Fruit fly (Drosophila melanogaster) whole organism, embryonic: ENCODE results near the gene fz.

Experiments used
- Atf-2 ChIP-seq: fragments of 200-800 bp; sonication (Bioruptor generic); optimal IDR thresholded peaks from 2 replicates; lab custom pipeline; 2016; ENCODE audit warnings: missing biosample characterization, missing genetic modification characterization
- Bteb2 ChIP-seq: fragments of 200-800 bp; sonication (Bioruptor generic); optimal IDR thresholded peaks from 2 replicates; lab custom pipeline; 2016; ENCODE audit warnings: missing biosample characterization, missing genetic modification characterization
- CG10267 ChIP-seq: fragments of 200-800 bp; sonication (Bioruptor generic); optimal IDR thresholded peaks from 2 replicates; lab custom pipeline; 2018; ENCODE audit warnings: missing biosample characterization, mild to moderate bottlenecking, missing genetic modification characterization, moderate library complexity
- CG10366 ChIP-seq: fragments of 200-800 bp; sonication (Bioruptor generic); IDR thresholded peaks from 2 replicates; pipeline ENCODE4 v1.3.6; 2022; ENCODE audit warnings: missing biosample characterization, missing genetic modification characterization
- CG11085 ChIP-seq: fragments of 200-800 bp; sonication (Bioruptor generic); IDR thresholded peaks from 2 replicates; pipeline ENCODE4 v1.3.6; 2022; ENCODE audit warnings: missing biosample characterization, missing genetic modification characterization
- CG12299 ChIP-seq: fragments of 200-800 bp; sonication (Bioruptor generic); optimal IDR thresholded peaks from 2 replicates; lab custom pipeline; 2018; ENCODE audit warnings: missing biosample characterization, mild to moderate bottlenecking, missing genetic modification characterization
- CG13123 ChIP-seq: fragments of 200-800 bp; sonication (Bioruptor generic); optimal IDR thresholded peaks from 2 replicates; lab custom pipeline; 2016; ENCODE audit warnings: missing biosample characterization, missing genetic modification characterization
- CG14667 ChIP-seq: fragments of 200-800 bp; sonication (Bioruptor generic); IDR thresholded peaks from 2 replicates; pipeline ENCODE4 v1.3.6; 2022; ENCODE audit warnings: missing biosample characterization, missing genetic modification characterization
- CG31388 ChIP-seq: fragments of 200-800 bp; sonication (Bioruptor generic); optimal IDR thresholded peaks from 2 replicates; lab custom pipeline; 2016; ENCODE audit warnings: missing biosample characterization, missing genetic modification characterization
- CG33213 ChIP-seq: fragments of 200-800 bp; sonication (Bioruptor generic); optimal IDR thresholded peaks from 3 replicates; lab custom pipeline; 2016; ENCODE audit warnings: missing biosample characterization, missing genetic modification characterization
- CG34422 ChIP-seq: fragments of 200-800 bp; sonication (Bioruptor generic); IDR thresholded peaks from 3 replicates; pipeline ENCODE4 v1.3.6; 2022; ENCODE audit warnings: missing biosample characterization, missing genetic modification characterization
- CG4328 ChIP-seq: fragments of 200-800 bp; sonication (Bioruptor generic); optimal IDR thresholded peaks from 3 replicates; lab custom pipeline; 2017; ENCODE audit warnings: missing biosample characterization, missing genetic modification reagents, missing genetic modification characterization
- CG6683 ChIP-seq: fragments of 200-800 bp; sonication (Bioruptor generic); optimal IDR thresholded peaks from 2 replicates; lab custom pipeline; 2017; ENCODE audit warnings: missing biosample characterization, mild to moderate bottlenecking, missing genetic modification characterization, missing genetic modification reagents
- CG8359 ChIP-seq: fragments of 200-800 bp; sonication (Bioruptor generic); optimal IDR thresholded peaks from 2 replicates; lab custom pipeline; 2017; ENCODE audit warnings: missing biosample characterization, mild to moderate bottlenecking, missing genetic modification characterization, borderline replicate concordance
- CrebB ChIP-seq: fragments of 200-800 bp; sonication (Bioruptor generic); optimal IDR thresholded peaks from 3 replicates; lab custom pipeline; 2018; ENCODE audit warnings: missing biosample characterization, mild to moderate bottlenecking, missing genetic modification characterization
- Dek ChIP-seq: fragments of 200-800 bp; sonication (Bioruptor generic); optimal IDR thresholded peaks from 3 replicates; lab custom pipeline; 2019; ENCODE audit warnings: missing biosample characterization, mild to moderate bottlenecking, missing genetic modification characterization, moderate library complexity
- Doc3 ChIP-seq: fragments of 200-800 bp; sonication (Bioruptor generic); IDR thresholded peaks from 3 replicates; pipeline ENCODE4 v1.3.6; 2022; ENCODE audit warnings: missing biosample characterization, missing genetic modification characterization; ENCODE audit not compliant: partially characterized antibody
- Dp ChIP-seq: fragments of 200-800 bp; sonication (Bioruptor generic); optimal IDR thresholded peaks from 2 replicates; lab custom pipeline; 2018; ENCODE audit warnings: missing biosample characterization, mild to moderate bottlenecking, missing genetic modification characterization, moderate library complexity
- Ets97D ChIP-seq: fragments of 200-800 bp; sonication (Bioruptor generic); optimal IDR thresholded peaks from 3 replicates; lab custom pipeline; 2016; ENCODE audit warnings: missing biosample characterization, missing genetic modification characterization
- HLHmδ ChIP-seq: fragments of 200-800 bp; sonication (Bioruptor generic); optimal IDR thresholded peaks from 2 replicates; lab custom pipeline; 2018; ENCODE audit warnings: missing biosample characterization, mild to moderate bottlenecking, missing genetic modification characterization, moderate library complexity
- Hr39 ChIP-seq: fragments of >200 bp; optimal IDR thresholded peaks from 2 replicates; lab custom pipeline; 2017
- Hr51 ChIP-seq, 2 experiments: fragments of 200-800 bp; sonication (Bioruptor generic); optimal IDR thresholded peaks; 2 replicates in 1 of 2; 3 replicates in 1 of 2; lab custom pipeline; 2016 to 2018; ENCODE audit warnings: missing biosample characterization in 2 of 2, missing genetic modification characterization in 2 of 2, mild to moderate bottlenecking in 1 of 2, moderate library complexity in 1 of 2
- Jarid2 ChIP-seq: fragments of 200-800 bp; sonication (Bioruptor generic); optimal IDR thresholded peaks from 3 replicates; lab custom pipeline; 2017; ENCODE audit warnings: mild to moderate bottlenecking, missing biosample characterization, missing genetic modification reagents, missing genetic modification characterization
- Lpt ChIP-seq: fragments of >200 bp; optimal IDR thresholded peaks from 2 replicates; lab custom pipeline; 2018; ENCODE audit warnings: missing biosample characterization, missing genetic modification characterization
- Opbp ChIP-seq: fragments of 200-800 bp; sonication (Bioruptor generic); IDR thresholded peaks from 3 replicates; pipeline ENCODE4 v1.3.6; 2022; ENCODE audit warnings: missing biosample characterization, missing genetic modification characterization; ENCODE audit not compliant: partially characterized antibody
- Pdp1 ChIP-seq, 2 experiments: fragments of 200-800 bp; sonication (Bioruptor generic); optimal IDR thresholded peaks; 3 replicates each; lab custom pipeline; 2016; ENCODE audit warnings: missing biosample characterization in 2 of 2, missing genetic modification characterization in 2 of 2, mild to moderate bottlenecking in 1 of 2, moderate library complexity in 1 of 2
- Xbp1 ChIP-seq: fragments of 200-800 bp; sonication (Bioruptor generic); optimal IDR thresholded peaks from 3 replicates; lab custom pipeline; 2016; ENCODE audit warnings: missing biosample characterization, mild to moderate bottlenecking, missing genetic modification characterization
- ap ChIP-seq: fragments of 200-800 bp; sonication (Bioruptor generic); IDR thresholded peaks from 2 replicates; pipeline ENCODE4 v1.3.6; 2022; ENCODE audit warnings: missing biosample characterization, missing genetic modification characterization
- bcd ChIP-seq: fragments of 200-800 bp; sonication (Bioruptor generic); optimal IDR thresholded peaks from 2 replicates; lab custom pipeline; 2017; ENCODE audit warnings: missing biosample characterization, mild to moderate bottlenecking, missing genetic modification characterization
- bigmax ChIP-seq: fragments of 200-800 bp; sonication (Bioruptor generic); optimal IDR thresholded peaks from 2 replicates; lab custom pipeline; 2018; ENCODE audit warnings: missing biosample characterization, mild to moderate bottlenecking, missing genetic modification characterization
- bowl ChIP-seq: fragments of 200-800 bp; sonication (Bioruptor generic); IDR thresholded peaks from 2 replicates; pipeline ENCODE4 v1.3.6; 2022; ENCODE audit warnings: missing biosample characterization, missing genetic modification characterization
- caup ChIP-seq: fragments of 200-800 bp; sonication (Bioruptor generic); optimal IDR thresholded peaks from 3 replicates; lab custom pipeline; 2017; ENCODE audit warnings: missing biosample characterization, mild to moderate bottlenecking, missing genetic modification characterization, moderate library complexity; ENCODE audit not compliant: severe bottlenecking
- crc ChIP-seq: fragments of 200-800 bp; sonication (Bioruptor generic); optimal IDR thresholded peaks from 2 replicates; lab custom pipeline; 2016; ENCODE audit warnings: missing biosample characterization, missing genetic modification characterization
- crp ChIP-seq, 2 experiments: fragments of 200-800 bp; sonication (Bioruptor generic); optimal IDR thresholded peaks; 2 replicates in 1 of 2; 3 replicates in 1 of 2; lab custom pipeline; 2017; ENCODE audit warnings: missing biosample characterization in 2 of 2, missing genetic modification characterization in 2 of 2, mild to moderate bottlenecking in 1 of 2, moderate library complexity in 1 of 2
- danr ChIP-seq: fragments of 200-800 bp; sonication (Bioruptor generic); IDR thresholded peaks from 2 replicates; pipeline ENCODE4 v1.3.6; 2022; ENCODE audit warnings: missing biosample characterization, missing genetic modification characterization
- dm ChIP-seq: fragments of 200-800 bp; sonication (Bioruptor generic); optimal IDR thresholded peaks from 3 replicates; lab custom pipeline; 2016; ENCODE audit warnings: missing biosample characterization, missing genetic modification characterization
- eve ChIP-seq, 2 experiments: fragments of >200 bp; optimal IDR thresholded peaks; 2 replicates each; lab custom pipeline; 2017; ENCODE audit warnings: missing biosample characterization in 2 of 2, missing genetic modification characterization in 2 of 2
- fd96Cb ChIP-seq: fragments of 200-800 bp; sonication (Bioruptor generic); optimal IDR thresholded peaks from 2 replicates; lab custom pipeline; 2018; ENCODE audit warnings: missing biosample characterization, mild to moderate bottlenecking, missing genetic modification characterization, moderate library complexity
- hkb ChIP-seq, 2 experiments: fragments of 200-800 bp in 1 of 2; fragments of >200 bp in 1 of 2; sonication (Bioruptor generic) in 1 of 2; IDR thresholded peaks in 1 of 2; optimal IDR thresholded peaks in 1 of 2; 2 replicates each; pipeline versions ENCODE4 v1.3.6 to Lab custom; 2017 to 2022; ENCODE audit warnings: missing biosample characterization in 1 of 2, missing genetic modification characterization in 1 of 2
- klu ChIP-seq: fragments of 200-800 bp; sonication (Bioruptor generic); IDR thresholded peaks from 2 replicates; pipeline ENCODE4 v1.3.6; 2022; ENCODE audit warnings: missing biosample characterization, missing genetic modification characterization
- lbe ChIP-seq: fragments of 200-800 bp; sonication (Bioruptor generic); optimal IDR thresholded peaks from 2 replicates; lab custom pipeline; 2016; ENCODE audit warnings: missing biosample characterization, mild to moderate bottlenecking, missing genetic modification characterization
- lmd ChIP-seq: fragments of 200-800 bp; sonication (Bioruptor generic); IDR thresholded peaks from 2 replicates; pipeline ENCODE4 v1.3.6; 2022; ENCODE audit warnings: missing biosample characterization, missing genetic modification characterization
- mld ChIP-seq: fragments of 200-800 bp; sonication (Bioruptor generic); IDR thresholded peaks from 3 replicates; pipeline ENCODE4 v1.3.6; 2022; ENCODE audit warnings: missing biosample characterization, missing genetic modification characterization; ENCODE audit not compliant: partially characterized antibody
- peb ChIP-seq: fragments of 200-800 bp; sonication (Bioruptor generic); IDR thresholded peaks from 2 replicates; pipeline ENCODE4 v1.3.6; 2022; ENCODE audit warnings: missing biosample characterization, missing genetic modification characterization
- shn ChIP-seq: fragments of 200-800 bp; sonication (Bioruptor generic); optimal IDR thresholded peaks from 3 replicates; lab custom pipeline; 2016; ENCODE audit warnings: missing biosample characterization, missing genetic modification characterization
- sima ChIP-seq: fragments of 200-800 bp; sonication (Bioruptor generic); optimal IDR thresholded peaks from 2 replicates; lab custom pipeline; 2016; ENCODE audit warnings: missing biosample characterization, missing genetic modification characterization
- stc ChIP-seq: fragments of 200-800 bp; sonication (Bioruptor generic); IDR thresholded peaks from 2 replicates; pipeline ENCODE4 v1.3.6; 2022; ENCODE audit warnings: missing biosample characterization, missing genetic modification characterization
- tgo ChIP-seq: fragments of 200-800 bp; sonication (Bioruptor generic); IDR thresholded peaks from 3 replicates; pipeline ENCODE4 v1.3.6; 2022; ENCODE audit warnings: missing biosample characterization, missing genetic modification characterization

fz gene

DNA sequence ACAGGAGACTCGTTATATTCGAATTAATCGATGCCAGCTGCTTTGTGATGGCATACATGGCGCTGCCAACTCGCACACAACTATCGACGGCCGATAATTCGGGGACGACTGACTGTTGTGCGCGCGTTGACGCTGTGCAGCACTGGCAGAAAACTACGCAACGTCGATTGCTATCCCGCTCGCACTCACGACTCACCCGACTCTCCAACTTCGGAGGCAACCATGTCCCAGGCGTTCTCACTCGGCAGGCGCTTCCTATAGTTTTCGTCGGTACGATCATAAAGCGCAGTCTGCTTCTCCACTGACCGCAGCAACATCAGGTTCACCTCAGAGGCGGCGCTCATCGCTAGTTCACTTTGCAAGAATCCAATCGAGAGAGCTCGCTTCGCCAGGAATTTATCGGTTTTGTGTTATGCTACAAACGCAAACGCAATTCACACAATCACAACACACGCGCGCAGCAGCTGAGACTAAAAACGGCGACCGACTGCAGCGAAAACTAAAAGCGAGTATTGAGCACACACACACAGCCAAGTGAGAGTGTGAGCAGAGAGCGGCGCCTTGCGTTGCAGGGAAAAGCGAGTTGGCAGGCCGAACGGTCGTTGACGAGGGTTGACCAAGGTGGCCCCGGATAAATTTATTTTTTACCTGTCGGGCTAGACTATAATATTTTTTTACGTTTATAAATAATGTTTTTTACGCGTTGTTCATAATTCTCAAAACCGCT, 135.4 kb downstream of the fz start, which contains the start of gene stwl (continued):
- TF ChIP-seq crc (peak; percentile 38), CG12299 (tag; lab: Kevin White, UChicago) (no peak), sima (GFP tag; lab: Kevin White, UChicago) (no peak), Doc3 (peak; percentile 55), caup (GFP tag; lab: Kevin White, UChicago) (no peak), mld (GFP tag; lab: Robert Waterston, UW) (peak; percentile 71), Bteb2 (GFP tag; lab: Kevin White, UChicago) (peak; percentile 30), CG10267 (tag; lab: Kevin White, UChicago) (peak; percentile 90), bowl (no peak), ap (GFP tag; lab: Robert Waterston, UW) (0 out of 2 replicates have a peak, but pooled peaks have one; percentile 12), CG31388 (GFP tag; lab: Kevin White, UChicago) (no peak), Lpt (GFP tag; lab: Kevin White, UChicago) (no peak), Dp (GFP tag; lab: Kevin White, UChicago) (peak; percentile 16), CG13123 (GFP tag; lab: Kevin White, UChicago) (no peak), Xbp1 (GFP tag; lab: Kevin White, UChicago) (peak; percentile 65), Hr39 (lab: Kevin White, UChicago) (no peak), Ets97D (GFP tag; lab: Kevin White, UChicago) (peak; percentile 84), bcd (GFP tag; lab: Kevin White, UChicago) (peak; percentile 41), peb (GFP tag; lab: Robert Waterston, UW) (no peak), shn (GFP tag; lab: Kevin White, UChicago) (peak; percentile 59), hkb (optimal IDR thresholded peaks at IDR 0.05; lab: Kevin White, UChicago) (no peak), hkb (GFP tag; IDR thresholded peaks at IDR 0.05; lab: Robert Waterston, UW) (no peak), danr (0 out of 2 replicates have a peak, but pooled peaks have one; percentile 16), CG4328 (GFP tag; lab: Kevin White, UChicago) (peak; percentile 3), Atf-2 (GFP tag; lab: Kevin White, UChicago) (no peak), crp (GFP tag; optimal IDR thresholded peaks at IDR 0.05; lab: Kevin White, UChicago) (peak in 1 of 2 experiments; percentile 74), CG6683 (GFP tag; lab: Kevin White, UChicago) (no peak), CrebB (tag; lab: Kevin White, UChicago) (peak; percentile 3), fd96Cb (tag; lab: Kevin White, UChicago) (no peak), lmd (GFP tag; lab: Robert Waterston, UW) (peak; percentile 58), tgo (no peak; the same call in 2 of the 3 replicates), Jarid2 (GFP tag; lab: Kevin White, UChicago) (peak; percentile 54), lbe (GFP tag; lab: Kevin White, UChicago) (no peak), Opbp (peak; percentile 85), CG33213 (GFP tag; lab: Kevin White, UChicago) (peak; percentile 94), Hr51 (GFP tag; optimal IDR thresholded peaks at IDR 0.05; lab: Kevin White, UChicago) (peak in 1 of 2 experiments; percentile 24), CG34422 (GFP tag; lab: Robert Waterston, UW) (no peak), eve (GFP tag; optimal IDR thresholded peaks at IDR 0.05; lab: Kevin White, UChicago) (no peak), CG11085 (GFP tag; lab: Robert Waterston, UW) (peak; percentile 29; the same call in 1 of the 2 replicates), CG14667 (GFP tag; lab: Robert Waterston, UW) (peak; percentile 37; the same call in 1 of the 2 replicates), Dek (tag; lab: Kevin White, UChicago) (peak; percentile 4), CG8359 (no peak), dm (GFP tag; lab: Kevin White, UChicago) (peak; percentile 42), bigmax (GFP tag; lab: Kevin White, UChicago) (peak; percentile 29), Pdp1 (GFP tag; optimal IDR thresholded peaks at IDR 0.05; lab: Kevin White, UChicago) (peak; percentile 61 to 73), stc (GFP tag; lab: Robert Waterston, UW) (peak; percentile 42), HLHmδ (GFP tag; lab: Kevin White, UChicago) (peak; percentile 64), CG10366 (GFP tag; lab: Robert Waterston, UW) (no peak), klu (GFP tag; lab: Robert Waterston, UW) (peak; percentile 37)
